Fruit fly (Drosophila melanogaster): Measurements from ENCODE around the gene CG15012.

The CG15012 gene

dm6 chr3L:4269208-4269607 lies 22.8 kb downstream of the CG15012 start:
- TF ChIP-seq tai (GFP tag; optimal IDR thresholded peaks at IDR 0.05): no peak
- no peak for TF ChIP-seq Abd-B (GFP tag; optimal IDR thresholded peaks at IDR 0.05)
- no peak for TF ChIP-seq sv (GFP tag; optimal IDR thresholded peaks at IDR 0.05)
- TF ChIP-seq lola (GFP tag; optimal IDR thresholded peaks at IDR 0.05): no peak
- TF ChIP-seq woc (GFP tag; optimal IDR thresholded peaks at IDR 0.05): no peak
- no peak for TF ChIP-seq Dif (GFP tag; optimal IDR thresholded peaks at IDR 0.05; ENCODE audit: partially characterized antibody)
- no peak for TF ChIP-seq OdsH (GFP tag; optimal IDR thresholded peaks at IDR 0.05)
- no peak for TF ChIP-seq HLH106 (tag; optimal IDR thresholded peaks at IDR 0.05)
- TF ChIP-seq CG32264 (GFP tag; optimal IDR thresholded peaks at IDR 0.05): no peak
- no peak for TF ChIP-seq Mio (GFP tag; optimal IDR thresholded peaks at IDR 0.05)
- TF ChIP-seq foxo (GFP tag; optimal IDR thresholded peaks at IDR 0.05): no peak
- no peak for TF ChIP-seq Myc (optimal IDR thresholded peaks at IDR 0.05)
- no peak for TF ChIP-seq pan (optimal IDR thresholded peaks at IDR 0.05)
- TF ChIP-seq ey (GFP tag; optimal IDR thresholded peaks at IDR 0.05): no peak
- no peak for TF ChIP-seq Vsx2 (GFP tag; optimal IDR thresholded peaks at IDR 0.05; ENCODE audit: partially characterized antibody)
- TF ChIP-seq sage (GFP tag; optimal IDR thresholded peaks at IDR 0.05): no peak
- TF ChIP-seq usp (GFP tag; optimal IDR thresholded peaks at IDR 0.05): no peak
- no peak for TF ChIP-seq GATAd (GFP tag; optimal IDR thresholded peaks at IDR 0.05)
- TF ChIP-seq dl (GFP tag; optimal IDR thresholded peaks at IDR 0.05; ENCODE audit: insufficient read depth in 1 of 2, partially characterized antibody in 2 of 2): no peak

- TF ChIP-seq GATAd (GFP tag; optimal IDR thresholded peaks at IDR 0.05) (no peak), Dfd (GFP tag; optimal IDR thresholded peaks at IDR 0.05) (no peak), Jra (GFP tag; optimal IDR thresholded peaks at IDR 0.05) (no peak), woc (GFP tag; optimal IDR thresholded peaks at IDR 0.05) (no peak), Hnf4 (GFP tag; optimal IDR thresholded peaks at IDR 0.05) (no peak), CG9705 (GFP tag; optimal IDR thresholded peaks at IDR 0.05) (no peak), HLH106 (tag; optimal IDR thresholded peaks at IDR 0.05) (no peak), rgr (GFP tag; optimal IDR thresholded peaks at IDR 0.05) (no peak), CrebA (GFP tag; optimal IDR thresholded peaks at IDR 0.05; ENCODE audit: borderline replicate concordance) (no peak), brk (GFP tag; optimal IDR thresholded peaks at IDR 0.05) (no peak), Sp1 (GFP tag; optimal IDR thresholded peaks at IDR 0.05) (no peak), Mio (GFP tag; optimal IDR thresholded peaks at IDR 0.05) (no peak), Vsx2 (GFP tag; optimal IDR thresholded peaks at IDR 0.05; ENCODE audit: partially characterized antibody) (no peak), sv (GFP tag; optimal IDR thresholded peaks at IDR 0.05) (no peak), Rel (GFP tag; optimal IDR thresholded peaks at IDR 0.05) (no peak), Rel (tag; optimal IDR thresholded peaks at IDR 0.05) (no peak), Myc (optimal IDR thresholded peaks at IDR 0.05) (no peak)
Measured at dm6 chr3L:4267403-4267802, 24.6 kb downstream of the CG15012 start, which contains the start of gene CG33764. Gene CG33764 (minus strand): TSS chr3L:4267503.

dm6 chr3L:4265836-4266235 lies 26.2 kb downstream of the CG15012 start:
- TF ChIP-seq Hr78 (GFP tag; optimal IDR thresholded peaks at IDR 0.05): no peak
- no peak for TF ChIP-seq br (GFP tag; optimal IDR thresholded peaks at IDR 0.05)
- TF ChIP-seq sage (GFP tag; optimal IDR thresholded peaks at IDR 0.05): no peak
- no peak for TF ChIP-seq OdsH (GFP tag; optimal IDR thresholded peaks at IDR 0.05)
- no peak for TF ChIP-seq Vsx2 (GFP tag; optimal IDR thresholded peaks at IDR 0.05; ENCODE audit: partially characterized antibody)

dm6 chr3L:4264963-4265362 lies 27.1 kb downstream of the CG15012 start:
- TF ChIP-seq brk (GFP tag; optimal IDR thresholded peaks at IDR 0.05) (no peak), sage (GFP tag; optimal IDR thresholded peaks at IDR 0.05) (no peak), Hr78 (GFP tag; optimal IDR thresholded peaks at IDR 0.05) (no peak), rgr (GFP tag; optimal IDR thresholded peaks at IDR 0.05) (no peak), fru (GFP tag; optimal IDR thresholded peaks at IDR 0.05) (no peak), HLH106 (tag; optimal IDR thresholded peaks at IDR 0.05) (no peak), h (GFP tag; optimal IDR thresholded peaks at IDR 0.05) (no peak), dl (GFP tag; optimal IDR thresholded peaks at IDR 0.05; ENCODE audit: insufficient read depth in 1 of 2, partially characterized antibody in 2 of 2) (no peak), Hnf4 (GFP tag; optimal IDR thresholded peaks at IDR 0.05) (no peak), jim (GFP tag; optimal IDR thresholded peaks at IDR 0.05) (no peak), Jra (GFP tag; optimal IDR thresholded peaks at IDR 0.05) (no peak), CG9705 (GFP tag; optimal IDR thresholded peaks at IDR 0.05) (no peak), ey (GFP tag; optimal IDR thresholded peaks at IDR 0.05) (no peak), usp (GFP tag; optimal IDR thresholded peaks at IDR 0.05) (no peak), Hr83 (GFP tag; optimal IDR thresholded peaks at IDR 0.05; ENCODE audit: poor library complexity, severe bottlenecking) (no peak), GATAd (GFP tag; optimal IDR thresholded peaks at IDR 0.05) (no peak), Rel (GFP tag; optimal IDR thresholded peaks at IDR 0.05) (no peak), Rel (tag; optimal IDR thresholded peaks at IDR 0.05) (no peak), dmrt93B (GFP tag; optimal IDR thresholded peaks at IDR 0.05) (no peak)

Measured in whole organism, wandering third instar larva.